Fruit fly (Drosophila melanogaster): ENCODE results near the gene TM9SF4.

The TM9SF4 gene

DNA sequence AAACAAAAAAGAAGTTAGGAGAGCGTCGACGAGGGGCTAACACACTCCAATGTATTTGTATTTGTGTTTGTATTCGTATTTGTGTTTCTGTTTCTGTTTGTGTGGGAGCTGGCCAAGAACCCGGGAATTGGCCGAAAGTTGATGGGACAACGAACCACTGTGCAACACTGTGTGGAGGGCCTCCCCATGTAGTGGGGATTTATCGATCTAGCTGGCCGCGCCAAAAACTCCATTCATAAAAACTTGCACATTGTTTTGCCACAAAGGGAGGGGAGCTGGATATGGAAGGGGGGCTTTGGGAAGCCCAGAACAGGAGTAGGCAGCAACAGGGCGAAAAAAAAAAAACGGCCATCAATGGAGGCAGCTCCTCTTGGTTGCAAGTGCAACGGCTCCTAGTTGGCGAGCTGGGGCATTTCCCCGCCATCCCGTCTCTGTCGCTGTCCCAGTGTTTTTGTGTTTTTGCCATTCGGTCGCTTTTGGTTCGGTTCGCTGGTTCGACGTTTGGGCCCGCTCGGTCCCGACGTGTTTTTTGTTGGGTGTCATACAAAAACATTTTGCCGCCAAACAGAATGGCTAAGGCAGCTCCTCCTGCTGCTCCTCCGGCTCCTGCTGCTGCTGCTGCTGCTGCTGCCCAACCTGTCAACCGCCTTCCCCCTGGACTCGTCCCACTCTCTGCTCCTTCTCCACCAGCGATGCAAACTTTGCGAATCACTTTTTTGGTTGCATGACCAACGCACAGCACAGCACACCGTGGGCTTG, 30.4 kb downstream of the TM9SF4 start:
- TF ChIP-seq CG6163 (GFP tag; IDR thresholded peaks at IDR 0.05): peak; percentile 47; the same call in 1 of the 3 replicates
- TF ChIP-seq dsx (GFP tag; optimal IDR thresholded peaks at IDR 0.05; ENCODE audit: poor library complexity, severe bottlenecking): peak; percentile 53
- no peak for TF ChIP-seq spab (GFP tag; optimal IDR thresholded peaks at IDR 0.05)
- peak; percentile 11 for TF ChIP-seq Lpt (GFP tag; optimal IDR thresholded peaks at IDR 0.05)

DNA sequence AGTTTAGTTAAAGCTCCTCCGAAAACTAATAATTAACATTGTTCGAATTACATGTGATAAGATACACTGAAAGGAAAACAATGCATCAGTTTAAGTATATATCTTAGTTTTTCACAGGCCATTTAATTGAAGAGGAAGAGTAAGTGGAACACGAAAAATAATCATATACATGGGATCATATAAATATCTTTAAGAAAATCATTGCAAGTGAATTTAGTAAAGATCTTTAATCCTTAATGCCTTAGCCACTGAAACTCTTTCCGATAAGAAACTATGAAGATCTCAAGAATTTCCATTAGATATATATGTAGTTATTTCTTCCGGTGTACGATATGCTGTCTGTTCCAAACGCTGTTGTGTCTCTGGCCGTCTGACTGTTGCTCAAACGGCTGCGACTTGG, 31.9 kb downstream of the TM9SF4 start:
- peak; percentile 40 for TF ChIP-seq Sox14 (GFP tag; optimal IDR thresholded peaks at IDR 0.05)
- TF ChIP-seq CG10669 (GFP tag; optimal IDR thresholded peaks at IDR 0.05): peak; percentile 3
- TF ChIP-seq Eip78C (GFP tag): peak; percentile 83
- TF ChIP-seq dsx (GFP tag; optimal IDR thresholded peaks at IDR 0.05; ENCODE audit: poor library complexity, severe bottlenecking): no peak
- TF ChIP-seq Sox102F (GFP tag; optimal IDR thresholded peaks at IDR 0.05): peak; percentile 3
- TF ChIP-seq Hr4 (GFP tag; optimal IDR thresholded peaks at IDR 0.05): peak; percentile 85
- peak; percentile 10 for TF ChIP-seq CG31627 (GFP tag; optimal IDR thresholded peaks at IDR 0.05)
- TF ChIP-seq CG6276 (GFP tag; optimal IDR thresholded peaks at IDR 0.05): peak; percentile 72
- no peak for TF ChIP-seq Smox (GFP tag; optimal IDR thresholded peaks at IDR 0.05)
- TF ChIP-seq Ets96B (tag; optimal IDR thresholded peaks at IDR 0.05): no peak
- no peak for TF ChIP-seq CG6854 (GFP tag; optimal IDR thresholded peaks at IDR 0.05)
- no peak for TF ChIP-seq Met (GFP tag; optimal IDR thresholded peaks at IDR 0.05)
- TF ChIP-seq CG32006 (GFP tag; optimal IDR thresholded peaks at IDR 0.05): peak; percentile 90
- peak; percentile 43 for TF ChIP-seq topi (GFP tag; optimal IDR thresholded peaks at IDR 0.05)
- TF ChIP-seq salr (GFP tag; optimal IDR thresholded peaks at IDR 0.05): peak in 1 of 2 experiments; percentile 53
- peak; percentile 53 for TF ChIP-seq acj6 (GFP tag; optimal IDR thresholded peaks at IDR 0.05)
- TF ChIP-seq CG6163 (GFP tag; IDR thresholded peaks at IDR 0.05): peak; percentile 73
- peak; percentile 18 for TF ChIP-seq Hr39 (GFP tag; optimal IDR thresholded peaks at IDR 0.05)
- no peak for TF ChIP-seq fd85E (GFP tag; optimal IDR thresholded peaks at IDR 0.05)
- TF ChIP-seq spab (GFP tag; optimal IDR thresholded peaks at IDR 0.05): no peak
- TF ChIP-seq CG11294 (GFP tag; IDR thresholded peaks at IDR 0.05): peak; percentile 61
- TF ChIP-seq fd59A (GFP tag; optimal IDR thresholded peaks at IDR 0.05): no peak
- no peak for TF ChIP-seq CG1621 (tag; optimal IDR thresholded peaks at IDR 0.05)
- peak; percentile 77 for TF ChIP-seq CG4318 (GFP tag; optimal IDR thresholded peaks at IDR 0.05)
- peak; percentile 1 for TF ChIP-seq CG34406 (GFP tag; optimal IDR thresholded peaks at IDR 0.05)
- peak; percentile 63 for TF ChIP-seq pdm3 (GFP tag; optimal IDR thresholded peaks at IDR 0.05)
- TF ChIP-seq CG15336 (GFP tag; IDR thresholded peaks at IDR 0.05): peak; percentile 76
- TF ChIP-seq CG3919 (GFP tag; optimal IDR thresholded peaks at IDR 0.05): peak; percentile 44
- peak; percentile 87 for TF ChIP-seq CG8119 (GFP tag; IDR thresholded peaks at IDR 0.05)
- peak; percentile 63 for TF ChIP-seq Gug (GFP tag; IDR thresholded peaks at IDR 0.05)
- peak; percentile 43 for TF ChIP-seq esn (GFP tag; optimal IDR thresholded peaks at IDR 0.05)
- TF ChIP-seq Lpt (GFP tag; optimal IDR thresholded peaks at IDR 0.05): peak; percentile 57
- TF ChIP-seq achi (GFP tag; optimal IDR thresholded peaks at IDR 0.05): peak; percentile 56
- TF ChIP-seq CG6792 (GFP tag; optimal IDR thresholded peaks at IDR 0.05): peak; percentile 14
- TF ChIP-seq ss (GFP tag; optimal IDR thresholded peaks at IDR 0.05): no peak
- TF ChIP-seq eg (GFP tag; IDR thresholded peaks at IDR 0.05): peak; percentile 83
- peak; percentile 37 for TF ChIP-seq lz (GFP tag; optimal IDR thresholded peaks at IDR 0.05)
- peak; percentile 24 for TF ChIP-seq cyc (GFP tag; optimal IDR thresholded peaks at IDR 0.05)
- TF ChIP-seq CG11762 (GFP tag; optimal IDR thresholded peaks at IDR 0.05; ENCODE audit: insufficient read depth): peak; percentile 18
- peak; percentile 63 for TF ChIP-seq svp (GFP tag)
- TF ChIP-seq Ets21C (GFP tag; optimal IDR thresholded peaks at IDR 0.05): no peak
- peak; percentile 61 for TF ChIP-seq net (GFP tag; optimal IDR thresholded peaks at IDR 0.05)
- no peak for TF ChIP-seq CG11902 (GFP tag; optimal IDR thresholded peaks at IDR 0.05)
- TF ChIP-seq Eip75B (GFP tag; optimal IDR thresholded peaks at IDR 0.05): peak; percentile 2
- TF ChIP-seq OdsH (GFP tag; optimal IDR thresholded peaks at IDR 0.05): peak; percentile 61
- no peak for TF ChIP-seq CG8319 (GFP tag; optimal IDR thresholded peaks at IDR 0.05)
- peak; percentile 38 for TF ChIP-seq CG10631 (GFP tag; optimal IDR thresholded peaks at IDR 0.05)
- TF ChIP-seq dac (GFP tag; optimal IDR thresholded peaks at IDR 0.05): peak; percentile 64

All from whole organism, prepupa.